Worm (Caenorhabditis elegans): ENCODE data around the gene ZK1098.9.

- TF ChIP-seq lin-13 (tag; optimal IDR thresholded peaks at IDR 0.05) (no peak), snpc-4 (tag; optimal IDR thresholded peaks at IDR 0.05) (no peak), unc-62 (GFP tag; optimal IDR thresholded peaks at IDR 0.05) (no peak), mep-1 (tag; optimal IDR thresholded peaks at IDR 0.05) (no peak), elt-1 (tag; optimal IDR thresholded peaks at IDR 0.05; ENCODE audit: borderline replicate concordance, insufficient read depth) (no peak), zip-8 (tag; optimal IDR thresholded peaks at IDR 0.05) (no peak), mls-2 (tag; optimal IDR thresholded peaks at IDR 0.05) (no peak), nhr-237 (tag; optimal IDR thresholded peaks at IDR 0.05) (no peak), ham-2 (GFP tag; optimal IDR thresholded peaks at IDR 0.05) (no peak), nhr-28 (tag; optimal IDR thresholded peaks at IDR 0.05) (no peak), pha-4 (tag; optimal IDR thresholded peaks at IDR 0.05) (no peak)
Observed at ce11 chrIII:9558463-9558862, 14.2 kb downstream of the ZK1098.9 start, which contains the start of gene C48B4.6.
